Fruit fly (Drosophila melanogaster) S2 (cell line): ENCODE results near the gene Samuel.

Experiments
- CG8478 ChIP-seq: fragments of >200 bp; optimal IDR thresholded peaks from 2 replicates; lab custom pipeline; 2018
- CTCF ChIP-seq, 2 experiments: fragments of >200 bp; optimal IDR thresholded peaks; 2 replicates each; lab custom pipeline; 2018

DNA sequence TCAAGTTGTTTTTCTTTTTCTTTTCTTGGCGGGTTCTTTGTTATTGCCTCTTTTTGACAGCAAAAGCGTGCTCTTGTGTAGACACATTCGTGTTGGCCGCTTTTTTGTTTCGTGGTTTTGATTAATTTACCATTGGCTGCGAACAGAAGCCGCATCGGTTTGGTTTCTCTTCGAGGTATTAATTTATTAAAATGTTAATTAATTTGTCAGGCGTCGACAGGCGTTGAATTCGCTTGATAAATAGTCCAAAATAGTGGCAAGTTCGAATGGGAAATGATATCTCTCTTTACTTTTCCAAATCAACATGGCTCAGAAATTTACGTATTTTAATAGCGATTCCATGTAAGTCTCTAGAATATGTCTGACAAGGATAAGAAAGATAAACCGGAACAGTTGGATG lies 32.3 kb downstream of the Samuel start, which contains the start of gene CG18666:
- TF ChIP-seq CG8478 (no peak), CTCF (optimal IDR thresholded peaks at IDR 0.05; lab: Kevin White, UChicago) (no peak)
